Worm (Caenorhabditis elegans) whole organism, mixed stage, embryonic: ENCODE data around the gene prk-1.

Source experiments
- bed-3 ChIP-seq: fragments of 200-800 bp; sonication (Bioruptor generic); optimal IDR thresholded peaks from 3 replicates; lab custom pipeline; 2018; ENCODE audit warnings: mild to moderate bottlenecking, missing genetic modification characterization, moderate library complexity, missing compliant biosample characterization
- blmp-1 ChIP-seq: fragments of 150-350 bp; optimal IDR thresholded peaks from 2 replicates; lab custom pipeline; 2014; ENCODE audit warnings: missing biosample characterization, missing genetic modification characterization
- ceh-39 ChIP-seq: fragments of 150-350 bp; optimal IDR thresholded peaks from 2 replicates; lab custom pipeline; 2014; ENCODE audit warnings: missing biosample characterization, missing genetic modification characterization
- ceh-43 ChIP-seq: fragments of 200-800 bp; sonication (Bioruptor generic); optimal IDR thresholded peaks from 2 replicates; lab custom pipeline; 2018; ENCODE audit warnings: mild to moderate bottlenecking, missing genetic modification characterization, moderate library complexity, missing compliant biosample characterization
- ceh-83 ChIP-seq: fragments of 200-800 bp; sonication (Bioruptor generic); optimal IDR thresholded peaks from 2 replicates; lab custom pipeline; 2018; ENCODE audit warnings: mild to moderate bottlenecking, missing genetic modification characterization, missing compliant biosample characterization
- ces-1 ChIP-seq: fragments of 150-350 bp; optimal IDR thresholded peaks from 2 replicates; lab custom pipeline; 2014; ENCODE audit warnings: missing biosample characterization, missing genetic modification reagents, missing genetic modification characterization
- cnd-1 ChIP-seq: fragments of 200-800 bp; sonication (Bioruptor generic); optimal IDR thresholded peaks from 2 replicates; lab custom pipeline; 2018; ENCODE audit warnings: mild to moderate bottlenecking, missing genetic modification characterization, missing compliant biosample characterization
- drap-1 ChIP-seq: fragments of 200-800 bp; sonication (Bioruptor generic); optimal IDR thresholded peaks from 3 replicates; lab custom pipeline; 2018; ENCODE audit warnings: mild to moderate bottlenecking, missing genetic modification characterization, missing compliant biosample characterization
- elt-3 ChIP-seq: fragments of 150-350 bp; optimal IDR thresholded peaks from 2 replicates; lab custom pipeline; 2014; ENCODE audit warnings: missing biosample characterization, missing genetic modification characterization
- flh-1 ChIP-seq: fragments of 200-800 bp; sonication (Bioruptor generic); optimal IDR thresholded peaks from 2 replicates; lab custom pipeline; 2018; ENCODE audit warnings: mild to moderate bottlenecking, missing genetic modification characterization, moderate library complexity, missing compliant biosample characterization
- ham-2 ChIP-seq: fragments of 200-800 bp; sonication (Bioruptor generic); optimal IDR thresholded peaks from 2 replicates; lab custom pipeline; 2018; ENCODE audit warnings: mild to moderate bottlenecking, missing genetic modification characterization, missing compliant biosample characterization
- hlh-1 ChIP-seq: fragments of 150-350 bp; optimal IDR thresholded peaks from 2 replicates; lab custom pipeline; 2014; ENCODE audit warnings: missing biosample characterization, missing genetic modification reagents, missing genetic modification characterization
- lin-13 ChIP-seq: fragments of 150-350 bp; optimal IDR thresholded peaks from 2 replicates; lab custom pipeline; 2014; ENCODE audit warnings: missing biosample characterization, missing genetic modification characterization
- lin-32 ChIP-seq: fragments of 200-800 bp; sonication (Bioruptor generic); optimal IDR thresholded peaks from 2 replicates; lab custom pipeline; 2018; ENCODE audit warnings: mild to moderate bottlenecking, missing genetic modification characterization, missing compliant biosample characterization
- lsy-2 ChIP-seq: fragments of 150-350 bp; optimal IDR thresholded peaks from 2 replicates; lab custom pipeline; 2014; ENCODE audit warnings: missing biosample characterization, missing genetic modification characterization
- mab-5 ChIP-seq: fragments of 150-350 bp; optimal IDR thresholded peaks from 2 replicates; lab custom pipeline; 2014; ENCODE audit warnings: missing biosample characterization, missing genetic modification characterization
- mep-1 ChIP-seq: fragments of 150-350 bp; optimal IDR thresholded peaks from 2 replicates; lab custom pipeline; 2017; ENCODE audit warnings: missing biosample characterization, missing genetic modification reagents, missing genetic modification characterization, inconsistent platforms
- mls-2 ChIP-seq: sonication (generic microtip); optimal IDR thresholded peaks from 2 replicates; lab custom pipeline; 2016; ENCODE audit warnings: mild to moderate bottlenecking, missing genetic modification characterization, moderate library complexity, missing compliant biosample characterization
- nhr-12 ChIP-seq: fragments of 150-350 bp; optimal IDR thresholded peaks from 2 replicates; lab custom pipeline; 2014; ENCODE audit warnings: missing biosample characterization, missing genetic modification characterization
- nhr-2 ChIP-seq: fragments of 150-350 bp; optimal IDR thresholded peaks from 2 replicates; lab custom pipeline; 2014; ENCODE audit warnings: missing biosample characterization, missing genetic modification characterization
- nhr-28 ChIP-seq: fragments of 150-350 bp; optimal IDR thresholded peaks from 2 replicates; lab custom pipeline; 2014; ENCODE audit warnings: missing biosample characterization, missing genetic modification characterization
- nhr-76 ChIP-seq: sonication (generic microtip); optimal IDR thresholded peaks from 2 replicates; lab custom pipeline; 2017; ENCODE audit warnings: missing biosample characterization, missing genetic modification characterization
- pha-4 ChIP-seq: fragments of 150-350 bp; optimal IDR thresholded peaks from 2 replicates; lab custom pipeline; 2018; ENCODE audit warnings: missing biosample characterization, missing genetic modification reagents, missing genetic modification characterization
- sem-2 ChIP-seq: fragments of 200-800 bp; sonication (Bioruptor generic); optimal IDR thresholded peaks from 2 replicates; lab custom pipeline; 2018; ENCODE audit warnings: mild to moderate bottlenecking, missing genetic modification characterization, missing compliant biosample characterization
- snpc-4 ChIP-seq: fragments of 150-350 bp; optimal IDR thresholded peaks from 2 replicates; lab custom pipeline; 2014; ENCODE audit warnings: missing biosample characterization, missing genetic modification characterization
- sptf-1 ChIP-seq: sonication (generic microtip); optimal IDR thresholded peaks from 2 replicates; lab custom pipeline; 2017; ENCODE audit warnings: mild to moderate bottlenecking, missing genetic modification characterization, moderate library complexity, missing compliant biosample characterization
- tbx-8 ChIP-seq: fragments of 200-800 bp; sonication (Bioruptor generic); optimal IDR thresholded peaks from 2 replicates; lab custom pipeline; 2018; ENCODE audit warnings: mild to moderate bottlenecking, missing genetic modification characterization, moderate library complexity, missing compliant biosample characterization
- unc-120 ChIP-seq: sonication (generic microtip); optimal IDR thresholded peaks from 2 replicates; lab custom pipeline; 2017; ENCODE audit warnings: missing genetic modification characterization, missing compliant biosample characterization; ENCODE audit not compliant: poor library complexity, severe bottlenecking
- unc-39 ChIP-seq: fragments of 150-350 bp; optimal IDR thresholded peaks from 2 replicates; lab custom pipeline; 2014; ENCODE audit warnings: missing biosample characterization, missing genetic modification characterization
- zip-8 ChIP-seq: fragments of 150-350 bp; optimal IDR thresholded peaks from 2 replicates; lab custom pipeline; 2014; ENCODE audit warnings: missing biosample characterization, missing genetic modification characterization
- ztf-11 ChIP-seq: fragments of 150-350 bp; optimal IDR thresholded peaks from 2 replicates; lab custom pipeline; 2014; ENCODE audit warnings: missing biosample characterization, missing genetic modification characterization

prk-1 gene

DNA sequence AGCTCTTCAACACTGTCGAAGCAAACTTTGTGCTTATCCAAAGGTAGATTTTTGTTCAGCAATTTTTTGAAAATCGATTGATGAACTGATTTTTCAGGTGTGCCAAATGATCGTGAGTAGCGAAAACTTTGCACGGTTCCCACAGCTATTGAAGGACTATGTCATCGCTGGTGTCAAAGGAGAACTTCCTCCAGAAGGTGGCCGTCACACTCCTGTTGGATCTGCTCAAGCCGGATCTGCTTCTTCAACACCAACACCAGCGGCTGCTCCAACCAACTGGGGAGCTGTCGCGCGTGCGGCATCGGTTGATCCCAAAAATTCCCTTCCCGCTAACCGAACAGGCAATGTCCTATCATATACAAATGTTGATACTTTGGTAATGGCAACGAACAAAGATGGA lies 36.6 kb upstream of the prk-1 start:
- TF ChIP-seq tbx-8 (no peak), ces-1 (GFP tag; lab: Kevin White, UChicago) (no peak), elt-3 (tag; lab: Kevin White, UChicago) (no peak), lin-13 (no peak), ceh-39 (tag; lab: Kevin White, UChicago) (no peak), lsy-2 (no peak), sptf-1 (tag; lab: Kevin White, UChicago) (no peak), unc-39 (tag; lab: Kevin White, UChicago) (no peak), mls-2 (tag; lab: Kevin White, UChicago) (no peak), nhr-2 (no peak), blmp-1 (tag; lab: Kevin White, UChicago) (no peak), hlh-1 (tag; lab: Kevin White, UChicago) (no peak), ham-2 (GFP tag; lab: Kevin White, UChicago) (no peak), ztf-11 (no peak), sem-2 (GFP tag; lab: Kevin White, UChicago) (no peak), nhr-28 (tag; lab: Kevin White, UChicago) (no peak), mab-5 (tag; lab: Kevin White, UChicago) (no peak), bed-3 (no peak), flh-1 (GFP tag; lab: Kevin White, UChicago) (no peak), pha-4 (tag; lab: Kevin White, UChicago) (no peak)

- TF ChIP-seq tbx-8, result no peak
- TF ChIP-seq unc-39 (tag; lab: Kevin White, UChicago), result no peak
- TF ChIP-seq lsy-2, result no peak
- no peak for TF ChIP-seq nhr-12 (tag; lab: Kevin White, UChicago)
- TF ChIP-seq lin-32 (GFP tag; lab: Kevin White, UChicago), result no peak
- TF ChIP-seq mep-1 (tag; lab: Kevin White, UChicago), result no peak
- no peak for TF ChIP-seq bed-3
- no peak for TF ChIP-seq ceh-83 (GFP tag; lab: Kevin White, UChicago)
- TF ChIP-seq nhr-76 (tag; lab: Kevin White, UChicago), result no peak
- TF ChIP-seq ceh-39 (tag; lab: Kevin White, UChicago), result no peak
- no peak for TF ChIP-seq cnd-1 (tag; lab: Kevin White, UChicago)
- no peak for TF ChIP-seq snpc-4 (tag; lab: Kevin White, UChicago)
- TF ChIP-seq zip-8 (tag; lab: Kevin White, UChicago), result no peak
- no peak for TF ChIP-seq pha-4 (tag; lab: Kevin White, UChicago)
These were observed 36.0 kb upstream of the prk-1 start for ce11 chrIII:6953978-6954377.

- TF ChIP-seq mls-2 (tag; lab: Kevin White, UChicago) (no peak), lin-32 (GFP tag; lab: Kevin White, UChicago) (no peak), ceh-43 (GFP tag; lab: Kevin White, UChicago) (no peak), tbx-8 (no peak), nhr-12 (tag; lab: Kevin White, UChicago) (no peak)
These were observed 34.2 kb upstream of the prk-1 start for ce11 chrIII:6955766-6956165.

- TF ChIP-seq zip-8 (tag; lab: Kevin White, UChicago) (peak; percentile 91), ces-1 (GFP tag; lab: Kevin White, UChicago) (no peak)
These were observed 31.2 kb upstream of the prk-1 start for ce11 chrIII:6958674-6959241.

DNA sequence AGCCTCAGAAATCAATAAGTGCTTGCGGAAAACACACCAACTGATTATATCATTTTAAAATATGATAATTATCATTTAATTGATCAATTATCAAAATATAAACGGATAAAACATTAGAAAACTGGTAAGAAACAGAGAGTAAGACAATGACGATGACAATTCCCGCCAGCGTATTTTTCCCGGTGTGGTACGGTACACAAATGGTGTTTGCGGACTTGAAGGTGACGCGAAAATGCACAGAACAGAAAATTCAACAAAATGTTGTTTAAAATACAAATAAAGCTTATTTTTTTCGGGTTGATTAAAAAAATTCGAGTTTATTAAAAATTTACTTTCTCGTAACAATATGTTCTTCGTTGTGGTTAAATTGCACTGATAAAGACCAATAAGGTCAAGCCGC lies 28.8 kb upstream of the prk-1 start:
- TF ChIP-seq sptf-1 (tag; lab: Kevin White, UChicago), result peak; percentile 18
- TF ChIP-seq lsy-2, result peak; percentile 97
- no peak for TF ChIP-seq unc-120
- peak; percentile 31 for TF ChIP-seq ceh-43 (GFP tag; lab: Kevin White, UChicago)
- no peak for TF ChIP-seq drap-1
- TF ChIP-seq mep-1 (tag; lab: Kevin White, UChicago), result peak; percentile 46
- no peak for TF ChIP-seq lin-13
- no peak for TF ChIP-seq lin-32 (GFP tag; lab: Kevin White, UChicago)
